Worm (Caenorhabditis elegans) whole organism, early embryonic: ENCODE measurements around the gene nhr-135.

ENCODE experiments used
- B0310.2 ChIP-seq: sonication (generic microtip); optimal IDR thresholded peaks from 2 replicates; lab custom pipeline; 2016; ENCODE audit warnings: mild to moderate bottlenecking, missing genetic modification characterization, missing compliant biosample characterization
- F13C5.2 ChIP-seq: sonication (generic microtip); optimal IDR thresholded peaks from 2 replicates; lab custom pipeline; 2017; ENCODE audit warnings: mild to moderate bottlenecking, missing genetic modification characterization, inconsistent platforms, missing compliant biosample characterization
- aly-1 ChIP-seq: sonication (generic microtip); optimal IDR thresholded peaks from 2 replicates; lab custom pipeline; 2016; ENCODE audit warnings: missing genetic modification characterization, missing compliant biosample characterization
- ceh-13 ChIP-seq: fragments of 200-800 bp; sonication (Bioruptor generic); optimal IDR thresholded peaks from 2 replicates; lab custom pipeline; 2018; ENCODE audit warnings: mild to moderate bottlenecking, missing genetic modification characterization, missing compliant biosample characterization
- ceh-36 ChIP-seq: sonication (generic microtip); optimal IDR thresholded peaks from 2 replicates; lab custom pipeline; 2016; ENCODE audit warnings: missing genetic modification characterization, inconsistent platforms, missing compliant biosample characterization
- ets-7 ChIP-seq: sonication (generic microtip); optimal IDR thresholded peaks from 2 replicates; lab custom pipeline; 2016; ENCODE audit warnings: missing genotype, missing genetic modification characterization, missing compliant biosample characterization
- flt-1 ChIP-seq: fragments of 200-800 bp; sonication (Bioruptor generic); IDR thresholded peaks from 2 replicates; pipeline ENCODE4 v1.3.6; 2022; ENCODE audit warnings: missing genetic modification characterization, missing compliant biosample characterization
- hmbx-1 ChIP-seq: sonication (generic microtip); optimal IDR thresholded peaks from 2 replicates; lab custom pipeline; 2016; ENCODE audit warnings: mild to moderate bottlenecking, missing genetic modification characterization, missing compliant biosample characterization
- hmg-4 ChIP-seq: fragments of 200-800 bp; sonication (Bioruptor generic); optimal IDR thresholded peaks from 2 replicates; lab custom pipeline; 2018; ENCODE audit warnings: mild to moderate bottlenecking, missing genetic modification characterization, missing compliant biosample characterization
- hnd-1 ChIP-seq: sonication (generic microtip); optimal IDR thresholded peaks from 2 replicates; lab custom pipeline; 2016; ENCODE audit warnings: missing genetic modification characterization, missing compliant biosample characterization
- scrt-1 ChIP-seq: fragments of 200-800 bp; sonication (Bioruptor generic); IDR thresholded peaks from 2 replicates; pipeline ENCODE4 v1.3.6; 2022; ENCODE audit warnings: missing genetic modification characterization, missing compliant biosample characterization
- tbx-11 ChIP-seq: fragments of 200-800 bp; sonication (Bioruptor generic); IDR thresholded peaks from 2 replicates; pipeline ENCODE4 v1.3.6; 2022; ENCODE audit warnings: missing genetic modification characterization, missing compliant biosample characterization
- tbx-37 ChIP-seq: fragments of 200-800 bp; sonication (Bioruptor generic); conservative IDR thresholded peaks from 2 replicates; pipeline ENCODE4 v1.3.6; 2022; ENCODE audit warnings: missing genetic modification reagents, missing genetic modification characterization, missing compliant biosample characterization
- tra-4 ChIP-seq: sonication (generic microtip); optimal IDR thresholded peaks from 2 replicates; lab custom pipeline; 2017; ENCODE audit warnings: missing genetic modification characterization, missing compliant biosample characterization

nhr-135 gene

ce11 chrV:7046005-7046404 is 47.6 kb downstream of the nhr-135 start, which contains the start of gene F20A1.2:
TSS of gene F20A1.2 (plus strand) at chrV:7046305.
- no peak for TF ChIP-seq tra-4 (tag; lab: Kevin White, UChicago)
- TF ChIP-seq ceh-36: no peak
- no peak for TF ChIP-seq hmg-4 (GFP tag; lab: Kevin White, UChicago)
- TF ChIP-seq ceh-13 (GFP tag; lab: Kevin White, UChicago): no peak
- no peak for TF ChIP-seq tbx-11 (GFP tag; lab: Robert Waterston, UW)
- TF ChIP-seq hnd-1 (tag; lab: Kevin White, UChicago): no peak
- no peak for TF ChIP-seq aly-1 (tag; lab: Kevin White, UChicago)
- no peak for TF ChIP-seq tbx-37 (GFP tag; lab: Robert Waterston, UW)
- no peak for TF ChIP-seq flt-1 (GFP tag; lab: Robert Waterston, UW)
- TF ChIP-seq scrt-1 (GFP tag; lab: Robert Waterston, UW): no peak
- TF ChIP-seq F13C5.2 (tag; lab: Kevin White, UChicago): no peak
- TF ChIP-seq hmbx-1 (tag; lab: Kevin White, UChicago): no peak
- TF ChIP-seq ets-7 (tag; lab: Kevin White, UChicago): no peak
- TF ChIP-seq B0310.2 (tag; lab: Kevin White, UChicago): no peak
